Worm (Caenorhabditis elegans) whole organism, L4 larva: ENCODE data around the gene fbxb-90.

Experiments used
- F44E2.7 ChIP-seq: fragments of 200-800 bp; sonication (Bioruptor generic); IDR thresholded peaks from 2 replicates; pipeline ENCODE4 v2.1.2; 2022; ENCODE audit warnings: missing genetic modification characterization, missing compliant biosample characterization
- F49E8.2 ChIP-seq: sonication (generic microtip); optimal IDR thresholded peaks from 2 replicates; lab custom pipeline; 2016; ENCODE audit warnings: missing compliant biosample characterization, mild to moderate bottlenecking, missing genetic modification characterization, borderline replicate concordance
- R02D3.7 ChIP-seq: fragments of 150-350 bp; sonication (generic microtip); optimal IDR thresholded peaks from 3 replicates; lab custom pipeline; 2014; ENCODE audit warnings: missing biosample characterization, missing genetic modification characterization
- Y75B8A.6 ChIP-seq: fragments of 200-800 bp; sonication (Bioruptor generic); IDR thresholded peaks from 2 replicates; pipeline ENCODE4 v1.3.6; 2022; ENCODE audit warnings: missing genetic modification reagents, missing genetic modification characterization, missing compliant biosample characterization
- ZK546.5 ChIP-seq, 2 experiments: sonication (generic microtip); optimal IDR thresholded peaks; 2 replicates each; lab custom pipeline; 2017; ENCODE audit warnings: missing biosample characterization in 2 of 2, missing genetic modification characterization in 2 of 2
- attf-4 ChIP-seq: sonication (generic microtip); optimal IDR thresholded peaks from 3 replicates; lab custom pipeline; 2017; ENCODE audit warnings: missing biosample characterization, missing genetic modification characterization
- ceh-32 ChIP-seq: sonication (generic microtip); optimal IDR thresholded peaks from 2 replicates; lab custom pipeline; 2016; ENCODE audit warnings: mild to moderate bottlenecking, missing genetic modification characterization, missing compliant biosample characterization; ENCODE audit not compliant: poor library complexity
- ceh-44 ChIP-seq: fragments of 200-800 bp; sonication (Bioruptor generic); IDR thresholded peaks from 2 replicates; pipeline ENCODE4 v1.3.6; 2022; ENCODE audit warnings: missing genetic modification reagents, missing genetic modification characterization, missing compliant biosample characterization
- ceh-62 ChIP-seq: sonication (generic microtip); optimal IDR thresholded peaks from 2 replicates; lab custom pipeline; 2017; ENCODE audit warnings: missing biosample characterization, missing genetic modification characterization
- ces-1 ChIP-seq: fragments of 150-350 bp; sonication (generic microtip); optimal IDR thresholded peaks from 4 replicates; lab custom pipeline; 2014; ENCODE audit warnings: missing biosample characterization, missing genetic modification reagents, missing genetic modification characterization
- daf-12 ChIP-seq: fragments of 150-350 bp; optimal IDR thresholded peaks from 2 replicates; lab custom pipeline; 2014; ENCODE audit warnings: missing biosample characterization, missing genetic modification reagents, missing genetic modification characterization
- daf-16 ChIP-seq, 3 experiments: sonication (generic microtip); optimal IDR thresholded peaks; 2 replicates each; lab custom pipeline; 2016 to 2017; ENCODE audit warnings: missing genetic modification characterization in 3 of 3, missing genetic modification reagents in 3 of 3, mild to moderate bottlenecking in 2 of 3, missing compliant biosample characterization in 2 of 3, missing biosample characterization in 1 of 3, moderate library complexity in 1 of 3
- dmd-6 ChIP-seq: fragments of 200-800 bp; sonication (Bioruptor generic); IDR thresholded peaks from 2 replicates; pipeline ENCODE4 v1.3.6; 2022; ENCODE audit warnings: missing genetic modification reagents, missing genetic modification characterization, missing compliant biosample characterization
- dve-1 ChIP-seq: sonication (generic microtip); optimal IDR thresholded peaks from 2 replicates; lab custom pipeline; 2017; ENCODE audit warnings: antibody characterized with exemption, mild to moderate bottlenecking, missing genetic modification characterization, missing compliant biosample characterization; ENCODE audit not compliant: insufficient read depth
- egl-27 ChIP-seq: sonication (generic microtip); optimal IDR thresholded peaks from 3 replicates; lab custom pipeline; 2017; ENCODE audit warnings: missing biosample characterization, missing genetic modification reagents, missing genetic modification characterization
- fos-1 ChIP-seq: fragments of 150-350 bp; optimal IDR thresholded peaks from 2 replicates; lab custom pipeline; 2014; ENCODE audit warnings: missing biosample characterization, missing genetic modification characterization
- lin-13 ChIP-seq: fragments of 150-350 bp; optimal IDR thresholded peaks from 2 replicates; lab custom pipeline; 2014; ENCODE audit warnings: missing biosample characterization, missing genetic modification reagents, missing genetic modification characterization
- madf-5 ChIP-seq, 2 experiments: fragments of 200-800 bp; sonication (Bioruptor generic); IDR thresholded peaks; 2 replicates each; pipeline ENCODE4 v1.3.6; 2022; ENCODE audit warnings: missing compliant biosample characterization in 2 of 2, missing genetic modification characterization in 2 of 2
- madf-9 ChIP-seq: fragments of 200-800 bp; sonication (Bioruptor generic); conservative IDR thresholded peaks from 2 replicates; pipeline ENCODE4 v1.3.6; 2022; ENCODE audit warnings: missing genetic modification reagents, missing genetic modification characterization, missing compliant biosample characterization
- mep-1 ChIP-seq: fragments of 150-350 bp; sonication (generic microtip); optimal IDR thresholded peaks from 3 replicates; lab custom pipeline; 2014; ENCODE audit warnings: missing biosample characterization, missing genetic modification characterization
- mxl-2 ChIP-seq: fragments of 200-800 bp; sonication (Bioruptor generic); conservative IDR thresholded peaks from 2 replicates; pipeline ENCODE4 v1.3.6; 2022; ENCODE audit warnings: missing genetic modification reagents, missing genetic modification characterization, missing compliant biosample characterization
- nhr-10 ChIP-seq: fragments of 150-350 bp; optimal IDR thresholded peaks from 2 replicates; lab custom pipeline; 2014; ENCODE audit warnings: missing biosample characterization, missing genetic modification characterization
- nhr-102 ChIP-seq: sonication (generic microtip); optimal IDR thresholded peaks from 2 replicates; lab custom pipeline; 2016; ENCODE audit warnings: mild to moderate bottlenecking, missing genetic modification characterization, moderate library complexity, missing compliant biosample characterization
- nhr-42 ChIP-seq: fragments of 200-800 bp; sonication (Bioruptor generic); IDR thresholded peaks from 2 replicates; pipeline ENCODE4 v1.3.6; 2022; ENCODE audit warnings: missing genetic modification characterization, missing compliant biosample characterization
- nhr-6 ChIP-seq: fragments of 150-350 bp; optimal IDR thresholded peaks from 2 replicates; lab custom pipeline; 2014; ENCODE audit warnings: missing biosample characterization, missing genetic modification characterization
- nhr-77 ChIP-seq: fragments of 150-350 bp; optimal IDR thresholded peaks from 2 replicates; lab custom pipeline; 2014; ENCODE audit warnings: missing biosample characterization, missing genetic modification characterization
- rbr-2 ChIP-seq: sonication (generic microtip); optimal IDR thresholded peaks from 2 replicates; lab custom pipeline; 2016; ENCODE audit warnings: missing genotype, missing genetic modification characterization, missing compliant biosample characterization
- spr-3 ChIP-seq: fragments of 200-800 bp; sonication (Bioruptor generic); optimal IDR thresholded peaks from 2 replicates; lab custom pipeline; 2018; ENCODE audit warnings: mild to moderate bottlenecking, missing genetic modification characterization, missing compliant biosample characterization
- unc-130 ChIP-seq: sonication (generic microtip); optimal IDR thresholded peaks from 2 replicates; lab custom pipeline; 2016; ENCODE audit warnings: missing genetic modification reagents, missing genetic modification characterization, missing compliant biosample characterization
- unc-39 ChIP-seq: sonication (generic microtip); optimal IDR thresholded peaks from 2 replicates; lab custom pipeline; 2017; ENCODE audit warnings: missing biosample characterization, missing genetic modification characterization
- unc-62 ChIP-seq, 3 experiments: fragments of 150-350 bp in 1 of 3; sonication (generic microtip); optimal IDR thresholded peaks in 2 of 3; peaks in 1 of 3; 1 replicate in 1 of 3; 2 replicates in 2 of 3; lab custom pipeline; 2014 to 2017; ENCODE audit warnings: missing biosample characterization in 3 of 3, missing genetic modification characterization in 3 of 3, missing genetic modification reagents in 3 of 3, missing genotype in 1 of 3
- zip-2 ChIP-seq: fragments of 150-350 bp; optimal IDR thresholded peaks from 2 replicates; lab custom pipeline; 2014; ENCODE audit warnings: missing biosample characterization, missing genetic modification characterization

Gene fbxb-90

ce11 chrII:3721016-3721415, 27.6 kb downstream of the fbxb-90 start, which contains the start of gene C46E10.3 (continued):
- no peak for TF ChIP-seq nhr-102 (tag; lab: Kevin White, UChicago)

ce11 chrII:3716961-3717360, 31.7 kb downstream of the fbxb-90 start, which contains the start of gene fbxc-52:
TSS of gene fbxc-52 (plus strand) at chrII:3717261.
- TF ChIP-seq R02D3.7 (tag; lab: Kevin White, UChicago) (no peak), F44E2.7 (GFP tag; lab: Robert Waterston, UW) (no peak), daf-12 (tag; lab: Kevin White, UChicago) (no peak), spr-3 (GFP tag; lab: Kevin White, UChicago) (no peak), unc-130 (GFP tag; lab: Kevin White, UChicago) (no peak)

ce11 chrII:3716455-3716854, 32.2 kb downstream of the fbxb-90 start, which contains the start of gene srh-99:
TSS of gene srh-99 (minus strand) at chrII:3716555.
- TF ChIP-seq F49E8.2 (no peak), Y75B8A.6 (GFP tag; lab: Robert Waterston, UW) (no peak), ceh-32 (tag; lab: Kevin White, UChicago) (no peak), dve-1 (tag; lab: Kevin White, UChicago) (no peak), madf-9 (GFP tag; lab: Robert Waterston, UW) (no peak), nhr-42 (no peak), egl-27 (tag; lab: Kevin White, UChicago) (no peak)

- TF ChIP-seq mxl-2 (no peak), fos-1 (no peak)
- TF ChIP-seq, all 104 proteins: peak for 0
Measured at ce11 chrII:3714595-3714994, 34.0 kb downstream of the fbxb-90 start, which contains the start of gene srh-100. TSS of gene srh-100 (minus strand) at chrII:3714695.

- no peak for TF ChIP-seq mep-1 (tag; lab: Kevin White, UChicago)
- TF ChIP-seq rbr-2 (tag; lab: Kevin White, UChicago) = no peak
- no peak for TF ChIP-seq dmd-6 (GFP tag; lab: Robert Waterston, UW)
- TF ChIP-seq unc-39 (tag; lab: Kevin White, UChicago) = no peak
- no peak for TF ChIP-seq zip-2 (tag; lab: Kevin White, UChicago)
- no peak for TF ChIP-seq ceh-62
- no peak for TF ChIP-seq nhr-10 (tag; lab: Kevin White, UChicago)
- no peak for TF ChIP-seq ceh-44 (GFP tag; lab: Robert Waterston, UW)
- no peak for TF ChIP-seq attf-4 (tag; lab: Kevin White, UChicago)
- no peak for TF ChIP-seq nhr-77 (tag; lab: Kevin White, UChicago)
- TF ChIP-seq ZK546.5 (tag; optimal IDR thresholded peaks at IDR 0.05; lab: Kevin White, UChicago) = no peak
- TF ChIP-seq R02D3.7 (tag; lab: Kevin White, UChicago) = no peak
- TF ChIP-seq madf-5 (GFP tag; IDR thresholded peaks at IDR 0.05; lab: Robert Waterston, UW) = no peak
- TF ChIP-seq daf-16 (GFP tag; optimal IDR thresholded peaks at IDR 0.05; lab: Kevin White, UChicago) = no peak
- TF ChIP-seq daf-16 (tag; optimal IDR thresholded peaks at IDR 0.05; lab: Kevin White, UChicago) = no peak
- TF ChIP-seq lin-13 (GFP tag; lab: Kevin White, UChicago) = no peak
- TF ChIP-seq ces-1 = no peak
Measured at ce11 chrII:3711047-3711446, 37.6 kb downstream of the fbxb-90 start, which contains the start of gene fbxc-53. TSS of gene fbxc-53 (plus strand) at chrII:3711291.

ce11 chrII:3709255-3709654, 39.4 kb downstream of the fbxb-90 start, which contains the start of gene srx-110:
TSS of gene srx-110 (plus strand) at chrII:3709555.
- TF ChIP-seq nhr-6 (no peak), unc-62 (GFP tag; optimal IDR thresholded peaks at IDR 0.05 in 1 of 2; lab: Kevin White, UChicago) (peak in 1 of 2 experiments; percentile 17), unc-62 (tag; optimal IDR thresholded peaks at IDR 0.05; lab: Kevin White, UChicago) (no peak)
